Fruit fly (Drosophila melanogaster) whole organism, embryonic: Measurements from ENCODE around the gene Cog3.

Experiments
- Aef1 ChIP-seq: fragments of 200-800 bp; sonication (Bioruptor generic); IDR thresholded peaks from 3 replicates; pipeline ENCODE4 v1.3.6; 2022; ENCODE audit warnings: missing biosample characterization, missing genetic modification characterization
- BEAF-32 ChIP-seq: fragments of 200-800 bp; sonication (Bioruptor generic); optimal IDR thresholded peaks from 3 replicates; lab custom pipeline; 2017; ENCODE audit warnings: missing biosample characterization, missing genetic modification characterization, mild to moderate bottlenecking, moderate library complexity, missing genetic modification reagents
- Blimp-1 ChIP-seq: fragments of 200-800 bp; sonication (Bioruptor generic); optimal IDR thresholded peaks from 3 replicates; lab custom pipeline; 2018; ENCODE audit warnings: missing biosample characterization, missing genetic modification characterization, mild to moderate bottlenecking, moderate library complexity, missing genetic modification reagents
- BtbVII ChIP-seq: fragments of 200-800 bp; sonication (Bioruptor generic); optimal IDR thresholded peaks from 3 replicates; lab custom pipeline; 2017; ENCODE audit warnings: missing biosample characterization, mild to moderate bottlenecking, missing genetic modification characterization
- CG11247 ChIP-seq: fragments of 200-800 bp; sonication (Bioruptor generic); IDR thresholded peaks from 2 replicates; pipeline ENCODE4 v1.3.6; 2022; ENCODE audit warnings: missing biosample characterization, missing genetic modification characterization
- CG13123 ChIP-seq: fragments of 200-800 bp; sonication (Bioruptor generic); optimal IDR thresholded peaks from 2 replicates; lab custom pipeline; 2016; ENCODE audit warnings: missing biosample characterization, missing genetic modification characterization
- CG13287 ChIP-seq: fragments of 200-800 bp; sonication (Bioruptor generic); IDR thresholded peaks from 2 replicates; pipeline ENCODE4 v1.3.6; 2022; ENCODE audit warnings: missing biosample characterization, missing genetic modification characterization; ENCODE audit not compliant: partially characterized antibody
- CG13894 ChIP-seq: fragments of 200-800 bp; sonication (Bioruptor generic); optimal IDR thresholded peaks from 3 replicates; lab custom pipeline; 2018; ENCODE audit warnings: missing biosample characterization, mild to moderate bottlenecking, missing genetic modification characterization, moderate library complexity
- CG15479 ChIP-seq: fragments of 200-800 bp; sonication (Bioruptor generic); optimal IDR thresholded peaks from 3 replicates; lab custom pipeline; 2019; ENCODE audit warnings: missing biosample characterization, mild to moderate bottlenecking, missing genetic modification characterization, moderate library complexity
- CG1792 ChIP-seq: fragments of 200-800 bp; sonication (Bioruptor generic); optimal IDR thresholded peaks from 2 replicates; lab custom pipeline; 2016; ENCODE audit warnings: missing biosample characterization, missing genetic modification characterization
- CG18011 ChIP-seq: fragments of 200-800 bp; sonication (Bioruptor generic); optimal IDR thresholded peaks from 2 replicates; lab custom pipeline; 2017; ENCODE audit warnings: missing biosample characterization, missing genetic modification characterization, mild to moderate bottlenecking, moderate library complexity, missing genotype
- CG18262 ChIP-seq: fragments of 200-800 bp; optimal IDR thresholded peaks from 3 replicates; lab custom pipeline; 2019; ENCODE audit warnings: missing biosample characterization, mild to moderate bottlenecking, missing genetic modification characterization, moderate library complexity
- CG18619 ChIP-seq: fragments of 200-800 bp; sonication (Bioruptor generic); optimal IDR thresholded peaks from 3 replicates; lab custom pipeline; 2017; ENCODE audit warnings: missing biosample characterization, mild to moderate bottlenecking, missing genetic modification characterization
- CG33557 ChIP-seq: fragments of 200-800 bp; sonication (Bioruptor generic); optimal IDR thresholded peaks from 2 replicates; lab custom pipeline; 2019; ENCODE audit warnings: missing biosample characterization, mild to moderate bottlenecking, missing genetic modification characterization, moderate library complexity
- CG34376 ChIP-seq: fragments of 200-800 bp; sonication (Bioruptor generic); optimal IDR thresholded peaks from 2 replicates; lab custom pipeline; 2018; ENCODE audit warnings: missing biosample characterization, mild to moderate bottlenecking, missing genetic modification characterization
- CG34422 ChIP-seq: fragments of 200-800 bp; sonication (Bioruptor generic); IDR thresholded peaks from 3 replicates; pipeline ENCODE4 v1.3.6; 2022; ENCODE audit warnings: missing biosample characterization, missing genetic modification characterization
- CG5245 ChIP-seq: fragments of 200-800 bp; sonication (Bioruptor generic); optimal IDR thresholded peaks from 3 replicates; lab custom pipeline; 2016; ENCODE audit warnings: missing biosample characterization, missing genetic modification characterization
- CG7271 ChIP-seq: fragments of 200-800 bp; sonication (Bioruptor generic); optimal IDR thresholded peaks from 2 replicates; lab custom pipeline; 2018; ENCODE audit warnings: missing biosample characterization, mild to moderate bottlenecking, missing genetic modification characterization, moderate library complexity
- CG7987 ChIP-seq: fragments of 200-800 bp; sonication (Bioruptor generic); optimal IDR thresholded peaks from 2 replicates; lab custom pipeline; 2018; ENCODE audit warnings: missing biosample characterization, mild to moderate bottlenecking, missing genetic modification characterization, moderate library complexity
- CG8290 ChIP-seq, 3 experiments: fragments of 200-800 bp; sonication (Bioruptor generic); optimal IDR thresholded peaks; 2 replicates each; lab custom pipeline; 2016 to 2019; ENCODE audit warnings: missing biosample characterization in 3 of 3, missing genetic modification characterization in 3 of 3, mild to moderate bottlenecking in 2 of 3, moderate library complexity in 1 of 3
- CG9797 ChIP-seq: fragments of 200-800 bp; sonication (Bioruptor generic); optimal IDR thresholded peaks from 3 replicates; lab custom pipeline; 2018; ENCODE audit warnings: missing biosample characterization, mild to moderate bottlenecking, missing genetic modification characterization
- ERR ChIP-seq: fragments of 200-800 bp; sonication (Bioruptor generic); optimal IDR thresholded peaks from 2 replicates; lab custom pipeline; 2016; ENCODE audit warnings: missing biosample characterization, missing genetic modification characterization
- Fer3 ChIP-seq: fragments of 200-800 bp; sonication (Bioruptor generic); optimal IDR thresholded peaks from 2 replicates; lab custom pipeline; 2018; ENCODE audit warnings: missing biosample characterization, mild to moderate bottlenecking, missing genetic modification characterization, moderate library complexity
- Meics ChIP-seq: fragments of 200-800 bp; sonication (Bioruptor generic); optimal IDR thresholded peaks from 2 replicates; lab custom pipeline; 2017; ENCODE audit warnings: missing biosample characterization, mild to moderate bottlenecking, missing genetic modification characterization
- Pdp1 ChIP-seq, 2 experiments: fragments of 200-800 bp; sonication (Bioruptor generic); optimal IDR thresholded peaks; 3 replicates each; lab custom pipeline; 2016; ENCODE audit warnings: missing biosample characterization in 2 of 2, missing genetic modification characterization in 2 of 2, mild to moderate bottlenecking in 1 of 2, moderate library complexity in 1 of 2
- Rx ChIP-seq: fragments of 200-800 bp; sonication (Bioruptor generic); IDR thresholded peaks from 2 replicates; pipeline ENCODE4 v1.3.6; 2022; ENCODE audit warnings: missing biosample characterization, missing genetic modification characterization
- Scr ChIP-seq: fragments of 200-800 bp; sonication (Bioruptor generic); IDR thresholded peaks from 2 replicates; pipeline ENCODE4 v1.3.6; 2022; ENCODE audit warnings: missing biosample characterization, missing genetic modification characterization; ENCODE audit not compliant: partially characterized antibody
- Side ChIP-seq: fragments of 200-800 bp; sonication (Bioruptor generic); optimal IDR thresholded peaks from 2 replicates; lab custom pipeline; 2016; ENCODE audit warnings: missing biosample characterization, missing genetic modification characterization
- Six4 ChIP-seq: fragments of 200-800 bp; sonication (Bioruptor generic); optimal IDR thresholded peaks from 2 replicates; lab custom pipeline; 2016; ENCODE audit warnings: missing biosample characterization, missing genetic modification characterization
- Stat92E ChIP-seq, 3 experiments: fragments of >200 bp in 2 of 3; fragments of 200-800 bp in 1 of 3; sonication (Bioruptor generic) in 1 of 3; optimal IDR thresholded peaks; 2 replicates each; lab custom pipeline; 2017 to 2019; ENCODE audit warnings: missing biosample characterization in 3 of 3, missing genetic modification characterization in 3 of 3, mild to moderate bottlenecking in 1 of 3, moderate library complexity in 1 of 3
- ase ChIP-seq: fragments of 200-800 bp; sonication (Bioruptor generic); IDR thresholded peaks from 3 replicates; pipeline ENCODE4 v1.3.6; 2022; ENCODE audit warnings: missing biosample characterization, missing genetic modification characterization
- br ChIP-seq: fragments of >200 bp; optimal IDR thresholded peaks from 2 replicates; lab custom pipeline; 2017
- hkb ChIP-seq, 2 experiments: fragments of 200-800 bp in 1 of 2; fragments of >200 bp in 1 of 2; sonication (Bioruptor generic) in 1 of 2; IDR thresholded peaks in 1 of 2; optimal IDR thresholded peaks in 1 of 2; 2 replicates each; pipeline versions ENCODE4 v1.3.6 to Lab custom; 2017 to 2022; ENCODE audit warnings: missing biosample characterization in 1 of 2, missing genetic modification characterization in 1 of 2
- lab ChIP-seq: fragments of 200-800 bp; sonication (Bioruptor generic); optimal IDR thresholded peaks from 3 replicates; lab custom pipeline; 2017; ENCODE audit warnings: missing biosample characterization, missing genetic modification characterization, mild to moderate bottlenecking, moderate library complexity, missing genetic modification reagents
- lola ChIP-seq, 3 experiments: fragments of >200 bp in 2 of 3; fragments of 200-800 bp in 1 of 3; sonication (Bioruptor generic) in 1 of 3; optimal IDR thresholded peaks; 2 replicates each; lab custom pipeline; 2017 to 2019; ENCODE audit warnings: missing biosample characterization in 3 of 3, missing genetic modification characterization in 3 of 3, mild to moderate bottlenecking in 1 of 3, moderate library complexity in 1 of 3
- lov ChIP-seq, 2 experiments: fragments of 200-800 bp in 1 of 2; fragments of >200 bp in 1 of 2; sonication (Bioruptor generic) in 1 of 2; IDR thresholded peaks in 1 of 2; optimal IDR thresholded peaks in 1 of 2; 2 replicates in 1 of 2; 3 replicates in 1 of 2; pipeline versions ENCODE4 v1.3.6 to Lab custom; 2017 to 2022; ENCODE audit warnings: missing biosample characterization in 1 of 2, missing genetic modification characterization in 1 of 2
- mirr ChIP-seq: fragments of 200-800 bp; sonication (Bioruptor generic); optimal IDR thresholded peaks from 3 replicates; lab custom pipeline; 2018; ENCODE audit warnings: missing biosample characterization, mild to moderate bottlenecking, missing genetic modification characterization
- pho ChIP-seq: fragments of 200-800 bp; sonication (Bioruptor generic); optimal IDR thresholded peaks from 2 replicates; lab custom pipeline; 2016; ENCODE audit warnings: missing biosample characterization, missing genetic modification characterization
- rib ChIP-seq: fragments of 200-800 bp; sonication (Bioruptor generic); IDR thresholded peaks from 2 replicates; pipeline ENCODE4 v1.3.6; 2022; ENCODE audit warnings: missing biosample characterization, missing genetic modification characterization
- row ChIP-seq: fragments of 200-800 bp; sonication (Bioruptor generic); IDR thresholded peaks from 3 replicates; pipeline ENCODE4 v1.3.6; 2022; ENCODE audit warnings: missing biosample characterization, missing genetic modification characterization
- sd ChIP-seq: fragments of 200-800 bp; sonication (Bioruptor generic); optimal IDR thresholded peaks from 3 replicates; lab custom pipeline; 2018; ENCODE audit warnings: missing biosample characterization, mild to moderate bottlenecking, missing genetic modification characterization, moderate library complexity
- sens ChIP-seq: fragments of 200-800 bp; sonication (Bioruptor generic); peaks from one replicate; lab custom pipeline; 2016; ENCODE audit warnings: missing biosample characterization, missing genetic modification characterization
- slbo ChIP-seq: fragments of 200-800 bp; sonication (Bioruptor generic); IDR thresholded peaks from 2 replicates; pipeline ENCODE4 v1.3.6; 2022; ENCODE audit warnings: missing biosample characterization, missing genetic modification characterization
- sug ChIP-seq: fragments of 200-800 bp; optimal IDR thresholded peaks from 2 replicates; lab custom pipeline; 2019; ENCODE audit warnings: missing biosample characterization, mild to moderate bottlenecking, missing genetic modification characterization, moderate library complexity
- zfh1 ChIP-seq: fragments of 200-800 bp; sonication (Bioruptor generic); IDR thresholded peaks from 3 replicates; pipeline ENCODE4 v1.3.6; 2022; ENCODE audit warnings: missing biosample characterization, missing genetic modification characterization

The Cog3 gene

DNA sequence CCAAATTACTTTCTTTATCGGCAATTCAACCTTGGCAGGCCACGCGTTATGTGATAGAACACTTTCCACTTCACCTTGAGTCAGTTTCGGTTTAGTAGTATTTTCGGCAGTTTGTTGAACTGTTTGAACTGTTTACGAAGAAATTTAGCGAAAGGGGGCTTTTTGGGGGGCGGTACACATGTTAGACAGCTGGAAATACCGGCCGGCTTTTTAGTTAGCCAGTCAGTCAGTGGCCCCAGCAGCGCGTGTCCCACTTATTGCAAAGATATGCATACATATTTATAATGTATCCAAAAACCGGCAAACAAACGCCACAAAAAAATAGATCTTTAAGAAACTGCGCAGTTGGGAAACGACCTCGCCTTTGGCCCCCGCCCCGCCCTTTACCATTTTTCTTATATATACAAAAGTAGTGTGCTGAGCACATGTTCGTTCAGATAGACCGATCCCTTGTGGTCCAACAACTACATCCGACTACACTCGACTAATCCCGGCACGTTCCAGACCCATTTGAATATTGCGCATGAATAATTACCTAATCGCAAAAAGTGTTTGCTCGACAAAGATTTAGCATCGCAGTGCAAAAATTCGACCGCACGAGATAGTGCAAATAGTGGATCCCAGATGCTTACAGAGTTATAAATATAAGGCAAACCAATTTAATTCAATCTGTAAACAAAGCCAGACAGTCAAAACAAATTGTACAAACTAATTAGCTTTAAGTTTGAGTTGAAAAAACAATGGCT is 23.0 kb upstream of the Cog3 start (continued):
- TF ChIP-seq CG13287 (GFP tag; lab: Robert Waterston, UW) (peak; percentile 18; the same call in 1 of the 2 replicates), CG15479 (no peak), br (lab: Kevin White, UChicago) (no peak), Rx (no peak), Aef1 (no peak), CG18619 (GFP tag; lab: Kevin White, UChicago) (no peak), mirr (peak; percentile 18), sd (tag; lab: Kevin White, UChicago) (peak; percentile 56), Blimp-1 (no peak), Side (GFP tag; lab: Kevin White, UChicago) (no peak), BtbVII (GFP tag; lab: Kevin White, UChicago) (peak; percentile 23), CG34376 (peak; percentile 11), Stat92E (GFP tag; optimal IDR thresholded peaks at IDR 0.05; lab: Kevin White, UChicago) (no peak), Pdp1 (GFP tag; optimal IDR thresholded peaks at IDR 0.05; lab: Kevin White, UChicago) (peak in 1 of 2 experiments; percentile 26), lola (GFP tag; optimal IDR thresholded peaks at IDR 0.05; lab: Kevin White, UChicago) (no peak), rib (GFP tag; lab: Robert Waterston, UW) (peak; percentile 49), CG13123 (no peak), slbo (GFP tag; lab: Robert Waterston, UW) (no peak), sens (GFP tag; lab: Kevin White, UChicago) (peak; percentile 67), CG33557 (GFP tag; lab: Kevin White, UChicago) (no peak), row (GFP tag; lab: Robert Waterston, UW) (no peak), Fer3 (tag; lab: Kevin White, UChicago) (no peak), hkb (optimal IDR thresholded peaks at IDR 0.05; lab: Kevin White, UChicago) (no peak), hkb (GFP tag; IDR thresholded peaks at IDR 0.05; lab: Robert Waterston, UW) (no peak), lov (optimal IDR thresholded peaks at IDR 0.05; lab: Kevin White, UChicago) (no peak), lov (GFP tag; IDR thresholded peaks at IDR 0.05; lab: Robert Waterston, UW) (no peak), CG1792 (GFP tag; lab: Kevin White, UChicago) (no peak), pho (GFP tag; lab: Kevin White, UChicago) (no peak)
- TF ChIP-seq, all 482 proteins: peak for 41

DNA sequence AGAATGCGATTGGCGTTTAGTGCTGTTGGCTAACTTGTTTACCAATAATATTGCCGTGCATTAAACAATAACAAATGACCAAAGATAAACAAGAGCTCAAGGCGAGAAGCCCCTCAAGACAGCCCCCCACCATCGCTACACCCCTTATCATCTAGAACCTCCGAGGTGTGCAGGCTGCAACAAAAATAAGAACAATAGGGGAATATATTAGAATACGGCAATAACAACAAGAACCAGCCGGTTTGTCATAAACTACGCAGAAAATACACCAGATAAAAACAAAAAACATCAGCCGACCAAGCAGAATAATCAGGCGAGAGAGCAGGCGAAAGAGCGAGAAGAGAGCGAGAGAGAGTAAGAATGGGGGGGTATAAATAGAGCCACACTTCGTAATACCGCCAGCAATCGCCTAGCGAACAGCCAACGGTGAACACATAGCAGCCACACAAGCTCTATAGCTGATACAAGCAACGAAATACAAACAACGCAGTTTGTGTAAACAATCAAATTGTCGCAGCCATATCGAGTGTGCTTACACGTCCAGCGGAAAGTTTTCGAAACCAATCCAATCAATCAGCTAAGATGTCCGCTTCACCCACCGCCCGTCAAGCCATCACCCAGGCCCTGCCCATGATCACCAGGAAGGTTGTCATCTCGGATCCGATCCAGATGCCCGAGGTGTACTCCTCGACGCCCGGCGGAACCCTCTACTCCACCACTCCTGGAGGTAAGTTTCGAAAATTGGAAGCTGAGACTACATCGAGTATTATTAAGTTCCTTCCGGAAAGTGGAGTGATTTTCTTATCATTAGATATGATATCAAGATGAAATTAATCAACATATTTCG is 21.4 kb upstream of the Cog3 start, which contains the start of gene Thor:
TSS of gene Thor (plus strand) at position 401 of the 847 bp plus-strand sequence.
- TF ChIP-seq CG11247 (GFP tag; lab: Robert Waterston, UW) = peak; percentile 79
- TF ChIP-seq zfh1 (GFP tag; lab: Robert Waterston, UW) = peak; percentile 80
- TF ChIP-seq CG18011 (GFP tag; lab: Kevin White, UChicago) = peak; percentile 24
- peak; percentile 84; the same call in 1 of the 3 replicates for TF ChIP-seq CG34422 (GFP tag; lab: Robert Waterston, UW)
- peak; percentile 44 for TF ChIP-seq CG18262 (tag; lab: Kevin White, UChicago)
- peak; percentile 3 for TF ChIP-seq Six4 (GFP tag; lab: Kevin White, UChicago)
- peak; percentile 92 for TF ChIP-seq lab (GFP tag; lab: Kevin White, UChicago)
- no peak for TF ChIP-seq BEAF-32 (GFP tag; lab: Kevin White, UChicago)
- TF ChIP-seq ERR (GFP tag; lab: Kevin White, UChicago) = peak; percentile 77
- peak; percentile 80 for TF ChIP-seq CG7987 (GFP tag; lab: Kevin White, UChicago)
- peak; percentile 70 for TF ChIP-seq Meics (GFP tag; lab: Kevin White, UChicago)
- no peak for TF ChIP-seq CG8290 (GFP tag; optimal IDR thresholded peaks at IDR 0.05; lab: Kevin White, UChicago)
- peak; percentile 65 to 94 for TF ChIP-seq CG8290 (tag; optimal IDR thresholded peaks at IDR 0.05; lab: Kevin White, UChicago)
- TF ChIP-seq CG5245 (GFP tag; lab: Kevin White, UChicago) = peak; percentile 39
- no peak for TF ChIP-seq CG7271 (tag; lab: Kevin White, UChicago)
- TF ChIP-seq sug (tag; lab: Kevin White, UChicago) = peak; percentile 77
- peak; percentile 87 for TF ChIP-seq CG13894 (tag; lab: Kevin White, UChicago)
- TF ChIP-seq Scr (GFP tag; lab: Robert Waterston, UW) = 0 out of 2 replicates have a peak, but pooled peaks have one; percentile 36
- no peak for TF ChIP-seq CG9797 (GFP tag; lab: Kevin White, UChicago)
- TF ChIP-seq ase (GFP tag; lab: Robert Waterston, UW) = peak; percentile 67; the same call in 2 of the 3 replicates
